Fruit fly (Drosophila melanogaster): ENCODE data around the gene Cpr65Aw.
A peak's percentile ranks its signal among the peaks of the same experiment; 100 is the strongest.

Gene Cpr65Aw

DNA sequence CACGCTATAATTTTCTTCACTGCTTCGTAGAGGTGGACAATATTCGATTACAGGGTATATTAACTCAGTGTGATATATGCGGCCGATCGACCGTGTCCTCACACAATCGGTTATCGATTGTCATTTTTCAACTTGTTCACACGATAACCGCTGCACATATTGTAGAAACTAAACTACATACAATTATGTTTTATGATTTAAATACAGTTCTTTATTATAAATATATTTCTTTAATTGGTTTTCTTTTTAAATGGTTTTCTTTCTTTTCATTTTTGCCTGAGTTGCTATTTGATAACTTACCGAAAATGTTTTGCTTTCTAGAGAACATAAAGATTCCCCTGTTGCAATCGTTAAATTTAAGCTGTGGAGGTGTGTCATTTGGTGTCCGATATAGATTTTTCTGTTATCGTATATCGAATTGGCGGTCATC, 31.6 kb upstream of the Cpr65Aw start, which contains the start of the genes fmt and CG7376:
fmt (minus strand) TSS at position 55 of the 430 bp plus-strand sequence.
CG7376 (plus strand) TSS at position 423 of the 430 bp plus-strand sequence.
- TF ChIP-seq ey (GFP tag; optimal IDR thresholded peaks at IDR 0.05) (no peak), OdsH (GFP tag; optimal IDR thresholded peaks at IDR 0.05) (peak; percentile 37), sv (GFP tag; optimal IDR thresholded peaks at IDR 0.05) (peak; percentile 6)

DNA sequence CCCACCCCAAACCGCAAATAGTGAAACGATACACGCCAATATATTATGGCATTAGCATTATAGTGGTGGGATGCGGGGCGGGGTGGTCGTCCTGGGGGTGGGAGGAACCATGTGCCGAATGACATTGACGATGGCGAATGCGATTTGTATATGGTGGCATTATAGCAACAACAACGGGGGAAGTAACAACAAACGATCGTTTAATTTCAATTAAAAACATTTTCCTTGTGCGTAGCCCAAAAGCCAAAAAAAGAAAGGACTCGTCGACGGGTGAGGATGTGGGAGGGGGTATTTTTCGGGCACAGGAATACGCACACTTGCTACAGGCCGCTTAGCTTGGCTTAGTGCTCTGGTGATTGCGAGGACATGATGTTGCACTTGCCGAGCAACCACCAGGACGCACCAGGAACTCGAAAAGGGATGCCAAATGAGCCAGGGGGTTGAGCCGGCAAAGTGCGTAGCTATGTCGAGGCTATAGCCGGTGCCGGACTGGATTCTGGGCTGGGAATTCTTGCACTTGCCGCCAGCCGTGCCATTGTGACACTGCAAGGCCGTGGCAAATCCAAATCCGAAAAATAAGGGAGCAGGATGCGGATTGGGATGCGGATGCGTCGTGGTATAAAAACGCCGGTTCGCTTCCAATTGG, 20.4 kb upstream of the Cpr65Aw start, which contains the start of gene Prdm13:
Prdm13 (plus strand) TSS at position 645 of the 646 bp plus-strand sequence.
- TF ChIP-seq woc (GFP tag; optimal IDR thresholded peaks at IDR 0.05) (no peak), sage (GFP tag; optimal IDR thresholded peaks at IDR 0.05) (no peak), Myc (optimal IDR thresholded peaks at IDR 0.05) (no peak), lola (GFP tag; optimal IDR thresholded peaks at IDR 0.05) (no peak), psq (GFP tag; optimal IDR thresholded peaks at IDR 0.05) (no peak), dl (GFP tag; optimal IDR thresholded peaks at IDR 0.05; ENCODE audit: insufficient read depth in 1 of 2, partially characterized antibody in 2 of 2) (no peak), ey (GFP tag; optimal IDR thresholded peaks at IDR 0.05) (no peak), Dfd (GFP tag; optimal IDR thresholded peaks at IDR 0.05) (no peak), CG9705 (GFP tag; optimal IDR thresholded peaks at IDR 0.05) (no peak), fru (GFP tag; optimal IDR thresholded peaks at IDR 0.05) (no peak), HLH106 (tag; optimal IDR thresholded peaks at IDR 0.05) (no peak), dsf (GFP tag; optimal IDR thresholded peaks at IDR 0.05; ENCODE audit: borderline replicate concordance) (no peak), pan (optimal IDR thresholded peaks at IDR 0.05) (no peak), GATAd (GFP tag; optimal IDR thresholded peaks at IDR 0.05) (no peak), Jra (GFP tag; optimal IDR thresholded peaks at IDR 0.05) (no peak), jim (GFP tag; optimal IDR thresholded peaks at IDR 0.05) (no peak), brk (GFP tag; optimal IDR thresholded peaks at IDR 0.05) (no peak)

DNA sequence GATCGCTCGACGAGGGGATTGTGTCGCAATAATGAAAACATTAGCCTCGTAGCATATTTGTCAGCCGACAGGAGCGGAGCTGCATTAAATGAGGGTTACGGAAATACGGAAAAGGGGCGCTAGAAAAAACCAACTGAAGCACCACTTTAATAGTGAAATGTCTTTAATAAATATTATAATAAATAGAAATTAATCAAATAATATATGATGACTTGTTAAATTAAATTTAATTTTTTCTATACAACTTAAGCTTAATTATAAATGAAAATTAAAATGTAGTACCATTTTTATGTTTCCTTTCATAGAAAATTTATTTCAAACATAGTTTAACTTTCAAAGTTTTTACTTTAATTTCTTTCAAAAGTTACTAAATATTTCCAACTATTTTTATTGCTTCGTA, 19.8 kb upstream of the Cpr65Aw start:
- TF ChIP-seq Sp1 (GFP tag; optimal IDR thresholded peaks at IDR 0.05) (no peak), Hr78 (GFP tag; optimal IDR thresholded peaks at IDR 0.05) (no peak)

DNA sequence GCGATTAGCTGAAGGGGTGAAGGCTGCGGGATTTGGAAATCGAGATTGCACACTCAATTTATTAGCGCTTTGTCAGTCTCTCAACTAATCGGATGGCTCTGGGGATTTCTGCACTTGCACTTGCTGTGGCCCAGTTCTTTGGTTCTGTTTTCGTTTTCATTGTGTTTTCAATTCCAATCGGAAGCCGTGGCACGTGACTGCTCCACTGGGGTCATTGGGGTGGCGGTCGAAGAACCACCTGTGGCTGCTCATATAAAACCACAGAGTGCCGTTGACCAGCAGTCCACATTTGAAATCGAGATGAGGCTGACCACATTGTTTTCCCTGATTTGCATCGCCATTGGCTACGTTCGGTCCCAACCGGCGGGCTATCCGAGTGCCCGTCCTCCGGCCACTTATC, 18.3 kb upstream of the Cpr65Aw start, which contains the start of gene Cpr65Az:
Cpr65Az (plus strand) TSS at position 301 of the 400 bp plus-strand sequence.
- TF ChIP-seq Dif (GFP tag; optimal IDR thresholded peaks at IDR 0.05; ENCODE audit: partially characterized antibody) (no peak), brk (GFP tag; optimal IDR thresholded peaks at IDR 0.05) (no peak), rgr (GFP tag; optimal IDR thresholded peaks at IDR 0.05) (no peak), Sp1 (GFP tag; optimal IDR thresholded peaks at IDR 0.05) (no peak), HLH106 (tag; optimal IDR thresholded peaks at IDR 0.05) (no peak), OdsH (GFP tag; optimal IDR thresholded peaks at IDR 0.05) (no peak), Rel (GFP tag; optimal IDR thresholded peaks at IDR 0.05) (no peak), Rel (tag; optimal IDR thresholded peaks at IDR 0.05) (no peak), Abd-B (GFP tag; optimal IDR thresholded peaks at IDR 0.05) (no peak), tai (GFP tag; optimal IDR thresholded peaks at IDR 0.05) (no peak), Mio (GFP tag; optimal IDR thresholded peaks at IDR 0.05) (no peak)

DNA sequence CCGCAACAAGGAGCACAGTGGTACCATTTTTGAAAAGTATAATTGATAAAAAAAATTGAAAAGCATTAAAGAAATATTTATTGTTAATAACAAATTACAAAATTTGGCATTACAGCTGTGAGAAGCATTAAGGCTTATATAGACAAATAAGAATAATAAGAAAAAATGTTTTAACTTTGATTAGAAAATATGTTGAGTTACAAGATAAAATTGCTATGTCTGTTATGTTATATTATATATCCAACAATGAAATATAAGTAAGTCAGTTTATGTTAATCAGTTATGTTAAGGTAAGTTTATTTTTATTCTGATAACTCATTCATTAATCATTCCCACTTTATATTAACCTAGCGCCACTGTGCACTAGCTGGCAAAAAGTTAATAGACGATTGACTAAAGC, 17.6 kb upstream of the Cpr65Aw start:
- TF ChIP-seq rgr (GFP tag; optimal IDR thresholded peaks at IDR 0.05): no peak
- TF ChIP-seq Hr83 (GFP tag; optimal IDR thresholded peaks at IDR 0.05; ENCODE audit: poor library complexity, severe bottlenecking): no peak
- no peak for TF ChIP-seq tai (GFP tag; optimal IDR thresholded peaks at IDR 0.05)
- no peak for TF ChIP-seq pan (optimal IDR thresholded peaks at IDR 0.05)
- no peak for TF ChIP-seq ey (GFP tag; optimal IDR thresholded peaks at IDR 0.05)

DNA sequence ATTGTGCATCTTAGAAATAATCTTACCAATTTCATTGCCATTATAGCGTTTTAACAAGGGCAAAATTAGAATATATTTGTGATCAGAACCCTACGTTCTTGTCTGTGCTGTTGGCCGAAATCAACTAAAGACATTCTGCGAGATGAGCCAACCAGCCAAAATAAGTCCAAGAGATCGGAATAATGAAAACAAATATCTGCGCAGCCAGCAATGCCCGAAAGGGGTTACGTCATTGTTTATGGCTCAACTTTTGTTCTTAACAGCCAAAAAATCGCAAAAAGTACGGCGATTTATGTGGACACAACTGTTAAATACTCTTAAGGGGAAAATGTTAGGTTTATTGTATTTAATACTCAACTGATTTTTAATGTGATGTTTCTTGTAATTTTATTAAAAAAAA, 16.3 kb upstream of the Cpr65Aw start, which contains the start of gene Cpr65Ay:
Cpr65Ay (minus strand) TSS at position 101 of the 400 bp plus-strand sequence.
- TF ChIP-seq pan (optimal IDR thresholded peaks at IDR 0.05) (no peak), psq (GFP tag; optimal IDR thresholded peaks at IDR 0.05) (no peak), Abd-B (GFP tag; optimal IDR thresholded peaks at IDR 0.05) (no peak), lola (GFP tag; optimal IDR thresholded peaks at IDR 0.05) (no peak), dl (GFP tag; optimal IDR thresholded peaks at IDR 0.05; ENCODE audit: insufficient read depth in 1 of 2, partially characterized antibody in 2 of 2) (no peak), Sp1 (GFP tag; optimal IDR thresholded peaks at IDR 0.05) (no peak), CG9705 (GFP tag; optimal IDR thresholded peaks at IDR 0.05) (no peak), GATAd (GFP tag; optimal IDR thresholded peaks at IDR 0.05) (no peak), sage (GFP tag; optimal IDR thresholded peaks at IDR 0.05) (no peak), h (GFP tag; optimal IDR thresholded peaks at IDR 0.05) (no peak), CG32264 (GFP tag; optimal IDR thresholded peaks at IDR 0.05) (no peak), HLH106 (tag; optimal IDR thresholded peaks at IDR 0.05) (no peak), N (GFP tag; optimal IDR thresholded peaks at IDR 0.05) (no peak), Hr83 (GFP tag; optimal IDR thresholded peaks at IDR 0.05; ENCODE audit: poor library complexity, severe bottlenecking) (no peak), rgr (GFP tag; optimal IDR thresholded peaks at IDR 0.05) (no peak), Dif (GFP tag; optimal IDR thresholded peaks at IDR 0.05; ENCODE audit: partially characterized antibody) (no peak), OdsH (GFP tag; optimal IDR thresholded peaks at IDR 0.05) (no peak), foxo (GFP tag; optimal IDR thresholded peaks at IDR 0.05) (no peak), Dfd (GFP tag; optimal IDR thresholded peaks at IDR 0.05) (no peak), fru (GFP tag; optimal IDR thresholded peaks at IDR 0.05) (no peak)
